2 fruit fly cellular contexts compared by ENCODE assay signal in genomic region chr3R:23384591-23385260, dm6.
TF ChIP-seq lines count a peak whose summit lies in the region.

Gene CG4393, minus strand, starts transcription at chr3R:23384777.

TF ChIP-seq in whole organism, embryonic, 481 proteins besides CTCF, POLR2A, EP300 and RAD21 (continued from another document):
- peak; percentile 61 for TF ChIP-seq Blimp-1 (GFP tag; optimal IDR thresholded peaks at IDR 0.05; lab: Kevin White, UChicago)
- TF ChIP-seq amos (GFP tag; IDR thresholded peaks at IDR 0.05; lab: Robert Waterston, UW; ENCODE audit: partially characterized antibody), result no peak
- TF ChIP-seq hbn (GFP tag; IDR thresholded peaks at IDR 0.05; lab: Robert Waterston, UW; ENCODE audit: partially characterized antibody), result 0 out of 2 replicates have a peak, but pooled peaks have one; percentile 9
- TF ChIP-seq ewg (GFP tag; optimal IDR thresholded peaks at IDR 0.05; lab: Kevin White, UChicago), result peak; percentile 25
- no peak for TF ChIP-seq CG3847 (GFP tag; IDR thresholded peaks at IDR 0.05; lab: Robert Waterston, UW)
- TF ChIP-seq Awh (GFP tag; IDR thresholded peaks at IDR 0.05; lab: Robert Waterston, UW), result 0 out of 2 replicates have a peak, but pooled peaks have one; percentile 17
- TF ChIP-seq Dbx (GFP tag; IDR thresholded peaks at IDR 0.05; lab: Robert Waterston, UW), result 0 out of 3 replicates have a peak, but pooled peaks have one; percentile 24
- TF ChIP-seq nom (GFP tag; optimal IDR thresholded peaks at IDR 0.05; lab: Kevin White, UChicago), result peak; percentile 80
- TF ChIP-seq fd102C (GFP tag; optimal IDR thresholded peaks at IDR 0.05; lab: Kevin White, UChicago), result no peak
- no peak for TF ChIP-seq phol (tag; optimal IDR thresholded peaks at IDR 0.05; lab: Kevin White, UChicago)
- TF ChIP-seq z (GFP tag; IDR thresholded peaks at IDR 0.05; lab: Robert Waterston, UW), result peak; percentile 73; the same call in 2 of the 3 replicates
- TF ChIP-seq CG8765 (GFP tag; IDR thresholded peaks at IDR 0.05; lab: Robert Waterston, UW), result no peak
- TF ChIP-seq kni (GFP tag; optimal IDR thresholded peaks at IDR 0.05; lab: Kevin White, UChicago), result no peak
- TF ChIP-seq Bgb (GFP tag; IDR thresholded peaks at IDR 0.05; lab: Robert Waterston, UW; ENCODE audit: partially characterized antibody), result 0 out of 2 replicates have a peak, but pooled peaks have one; percentile 16
- peak; percentile 86; the same call in 1 of the 3 replicates for TF ChIP-seq CG2199 (GFP tag; IDR thresholded peaks at IDR 0.05; lab: Robert Waterston, UW)
- no peak for TF ChIP-seq Aef1 (GFP tag; IDR thresholded peaks at IDR 0.05; lab: Robert Waterston, UW)
- TF ChIP-seq CG10654 (GFP tag; optimal IDR thresholded peaks at IDR 0.05; lab: Kevin White, UChicago), result no peak
- TF ChIP-seq CG17359 (tag; optimal IDR thresholded peaks at IDR 0.05; lab: Kevin White, UChicago), result peak; percentile 15
- no peak for TF ChIP-seq pho (GFP tag; optimal IDR thresholded peaks at IDR 0.05; lab: Kevin White, UChicago)
- 0 out of 3 replicates have a peak, but pooled peaks have one; percentile 30 for TF ChIP-seq HLH4C (GFP tag; IDR thresholded peaks at IDR 0.05; lab: Robert Waterston, UW; ENCODE audit: partially characterized antibody)
- peak; percentile 2; the same call in 1 of the 2 replicates for TF ChIP-seq aop (GFP tag; IDR thresholded peaks at IDR 0.05; lab: Robert Waterston, UW)
- no peak for TF ChIP-seq Rfx (GFP tag; IDR thresholded peaks at IDR 0.05; lab: Robert Waterston, UW)
- TF ChIP-seq Hr39 (optimal IDR thresholded peaks at IDR 0.05; lab: Kevin White, UChicago), result no peak
- no peak for TF ChIP-seq lov (optimal IDR thresholded peaks at IDR 0.05; lab: Kevin White, UChicago)
- no peak for TF ChIP-seq lov (GFP tag; IDR thresholded peaks at IDR 0.05; lab: Robert Waterston, UW)
- TF ChIP-seq CkIIα-i1 (GFP tag; IDR thresholded peaks at IDR 0.05; lab: Robert Waterston, UW), result no peak
- peak; percentile 90 for TF ChIP-seq CG13894 (tag; optimal IDR thresholded peaks at IDR 0.05; lab: Kevin White, UChicago)
- TF ChIP-seq slp2 (GFP tag; optimal IDR thresholded peaks at IDR 0.05; lab: Kevin White, UChicago), result no peak
- TF ChIP-seq ci (GFP tag; IDR thresholded peaks at IDR 0.05; lab: Robert Waterston, UW), result 0 out of 3 replicates have a peak, but pooled peaks have one; percentile 35
- peak in 1 of 2 experiments; percentile 44 for TF ChIP-seq bsh (GFP tag; optimal IDR thresholded peaks at IDR 0.05; lab: Kevin White, UChicago)
- TF ChIP-seq luna (GFP tag; optimal IDR thresholded peaks at IDR 0.05; lab: Kevin White, UChicago), result no peak
- TF ChIP-seq gcm2 (GFP tag; optimal IDR thresholded peaks at IDR 0.05; lab: Kevin White, UChicago), result peak; percentile 18
- TF ChIP-seq abd-A (tag; optimal IDR thresholded peaks at IDR 0.05; lab: Kevin White, UChicago), result peak; percentile 57
- peak in 1 of 2 experiments; percentile 91 for TF ChIP-seq Hr78 (GFP tag; optimal IDR thresholded peaks at IDR 0.05; lab: Kevin White, UChicago)

TF ChIP-seq in whole organism, prepupa, 60 proteins besides CTCF, POLR2A, EP300 and RAD21 (continued from another document):
- TF ChIP-seq CG6808 (GFP tag; optimal IDR thresholded peaks at IDR 0.05; lab: Kevin White, UChicago), result peak; percentile 61
- 0 out of 3 replicates have a peak, but pooled peaks have one; percentile 46 for TF ChIP-seq CG6163 (GFP tag; IDR thresholded peaks at IDR 0.05; lab: Robert Waterston, UW)
- peak; percentile 50 for TF ChIP-seq net (GFP tag; optimal IDR thresholded peaks at IDR 0.05; lab: Kevin White, UChicago)
- peak; percentile 23 for TF ChIP-seq CG16779 (tag; optimal IDR thresholded peaks at IDR 0.05; lab: Kevin White, UChicago)
- TF ChIP-seq CG10631 (GFP tag; optimal IDR thresholded peaks at IDR 0.05; lab: Kevin White, UChicago), result no peak
- no peak for TF ChIP-seq Hr38 (GFP tag; optimal IDR thresholded peaks at IDR 0.05; lab: Kevin White, UChicago)
- TF ChIP-seq CG6276 (GFP tag; optimal IDR thresholded peaks at IDR 0.05; lab: Kevin White, UChicago), result peak; percentile 77
- no peak for TF ChIP-seq CG34406 (GFP tag; optimal IDR thresholded peaks at IDR 0.05; lab: Kevin White, UChicago)
- TF ChIP-seq Sox102F (GFP tag; optimal IDR thresholded peaks at IDR 0.05; lab: Kevin White, UChicago), result no peak
- no peak for TF ChIP-seq fkh (GFP tag; optimal IDR thresholded peaks at IDR 0.05; lab: Kevin White, UChicago)
- no peak for TF ChIP-seq CG11294 (GFP tag; IDR thresholded peaks at IDR 0.05; lab: Robert Waterston, UW)
- no peak for TF ChIP-seq acj6 (GFP tag; optimal IDR thresholded peaks at IDR 0.05; lab: Kevin White, UChicago)
- TF ChIP-seq Ets96B (tag; optimal IDR thresholded peaks at IDR 0.05; lab: Kevin White, UChicago), result no peak
- no peak for TF ChIP-seq topi (GFP tag; optimal IDR thresholded peaks at IDR 0.05; lab: Kevin White, UChicago)
- TF ChIP-seq fd85E (GFP tag; optimal IDR thresholded peaks at IDR 0.05; lab: Kevin White, UChicago), result no peak
- peak; percentile 18 for TF ChIP-seq Sox14 (GFP tag; optimal IDR thresholded peaks at IDR 0.05; lab: Kevin White, UChicago)
- peak; percentile 66 for TF ChIP-seq Eip78C (GFP tag; lab: Kevin White, UChicago)
- TF ChIP-seq CG3032 (tag; optimal IDR thresholded peaks at IDR 0.05; lab: Kevin White, UChicago), result no peak
- TF ChIP-seq Gug (GFP tag; IDR thresholded peaks at IDR 0.05; lab: Robert Waterston, UW), result no peak
- TF ChIP-seq CG6854 (GFP tag; optimal IDR thresholded peaks at IDR 0.05; lab: Kevin White, UChicago), result peak; percentile 40
- no peak for TF ChIP-seq achi (GFP tag; optimal IDR thresholded peaks at IDR 0.05; lab: Kevin White, UChicago)
- no peak for TF ChIP-seq Smox (GFP tag; optimal IDR thresholded peaks at IDR 0.05; lab: Kevin White, UChicago)
- no peak for TF ChIP-seq vri (GFP tag; optimal IDR thresholded peaks at IDR 0.05; lab: Kevin White, UChicago)
- no peak for TF ChIP-seq CG31627 (GFP tag; optimal IDR thresholded peaks at IDR 0.05; lab: Kevin White, UChicago)
- TF ChIP-seq Eip75B (GFP tag; optimal IDR thresholded peaks at IDR 0.05; lab: Kevin White, UChicago), result no peak
- peak; percentile 33 for TF ChIP-seq svp (GFP tag; lab: Kevin White, UChicago)
- TF ChIP-seq CG11902 (GFP tag; optimal IDR thresholded peaks at IDR 0.05; lab: Kevin White, UChicago), result no peak
- TF ChIP-seq fd59A (GFP tag; optimal IDR thresholded peaks at IDR 0.05; lab: Kevin White, UChicago), result no peak
- no peak for TF ChIP-seq Sox15 (GFP tag; optimal IDR thresholded peaks at IDR 0.05; lab: Kevin White, UChicago)
- TF ChIP-seq CG9139 (GFP tag; optimal IDR thresholded peaks at IDR 0.05; lab: Kevin White, UChicago), result peak; percentile 56
- no peak for TF ChIP-seq Hr4 (GFP tag; optimal IDR thresholded peaks at IDR 0.05; lab: Kevin White, UChicago)
- TF ChIP-seq pdm3 (GFP tag; optimal IDR thresholded peaks at IDR 0.05; lab: Kevin White, UChicago), result no peak
- TF ChIP-seq eg (GFP tag; IDR thresholded peaks at IDR 0.05; lab: Robert Waterston, UW), result peak; percentile 73
